Worm (Caenorhabditis elegans) whole organism, dauer: ENCODE results near the gene enpp-1.
"Not testable (repeated sequence)": the region's sequence is repeated elsewhere in the genome, so short reads cannot be mapped to it uniquely, and the experiment has no call there.

Source experiments
- unc-62 ChIP-seq: sonication (generic microtip); optimal IDR thresholded peaks from 2 replicates; lab custom pipeline; 2017; ENCODE audit warnings: missing biosample characterization, missing genetic modification reagents, missing genetic modification characterization

Gene enpp-1

ce11 chrV:12115150-12115549, 16.1 kb upstream of the enpp-1 start:
- TF ChIP-seq unc-62 (GFP tag; lab: Kevin White, UChicago): no peak

ce11 chrV:12117567-12118053, 13.6 kb upstream of the enpp-1 start, which contains the start of gene C13C4.8:
Gene C13C4.8, plus strand, starts transcription at chrV:12118003.
- TF ChIP-seq unc-62 (GFP tag; lab: Kevin White, UChicago): no peak

ce11 chrV:12120381-12120780, 10.9 kb upstream of the enpp-1 start, which contains the start of gene C13C4.7:
Gene C13C4.7, minus strand, starts transcription at chrV:12120481.
- no peak for TF ChIP-seq unc-62 (GFP tag; lab: Kevin White, UChicago)

- no peak for TF ChIP-seq unc-62 (GFP tag; lab: Kevin White, UChicago)
Measured at ce11 chrV:12121274-12121673, 10.0 kb upstream of the enpp-1 start, which contains the start of gene C13C4.6. Gene C13C4.6, plus strand, starts transcription at chrV:12121574.

ce11 chrV:12130688-12131087, 569 bp upstream of the enpp-1 start, which contains the start of gene C27A7.6:
Gene C27A7.6, minus strand, starts transcription at chrV:12130788.
- not testable (repeated sequence) for TF ChIP-seq unc-62 (GFP tag; lab: Kevin White, UChicago)

- TF ChIP-seq unc-62 (GFP tag; lab: Kevin White, UChicago): no peak
Measured at ce11 chrV:12137942-12138341, 6.7 kb downstream of the enpp-1 start.

- no peak for TF ChIP-seq unc-62 (GFP tag; lab: Kevin White, UChicago)
Measured at ce11 chrV:12140625-12141024, 9.4 kb downstream of the enpp-1 start, which contains the start of gene C27A7.3. Gene C27A7.3, plus strand, starts transcription at chrV:12140925.

ce11 chrV:12150607-12151006, 19.4 kb downstream of the enpp-1 start, which contains the start of gene che-11:
Gene che-11, minus strand, starts transcription at chrV:12150707.
- TF ChIP-seq unc-62 (GFP tag; lab: Kevin White, UChicago): no peak

ce11 chrV:12152857-12153256, 21.6 kb downstream of the enpp-1 start, which contains the start of gene C27A7.8:
Gene C27A7.8, plus strand, starts transcription at chrV:12153157.
- no peak for TF ChIP-seq unc-62 (GFP tag; lab: Kevin White, UChicago)

- no peak for TF ChIP-seq unc-62 (GFP tag; lab: Kevin White, UChicago)
Measured at ce11 chrV:12153784-12154183, 22.5 kb downstream of the enpp-1 start.

- TF ChIP-seq unc-62 (GFP tag; lab: Kevin White, UChicago): no peak
Measured at ce11 chrV:12154554-12154953, 23.3 kb downstream of the enpp-1 start, which contains the start of gene C27A7.9. Gene C27A7.9, minus strand, starts transcription at chrV:12154654.

ce11 chrV:12158377-12158776, 27.1 kb downstream of the enpp-1 start:
- TF ChIP-seq unc-62 (GFP tag; lab: Kevin White, UChicago): no peak

- no peak for TF ChIP-seq unc-62 (GFP tag; lab: Kevin White, UChicago)
Measured at ce11 chrV:12159975-12160374, 28.7 kb downstream of the enpp-1 start.

- no peak for TF ChIP-seq unc-62 (GFP tag; lab: Kevin White, UChicago)
Measured at ce11 chrV:12161157-12161556, 29.9 kb downstream of the enpp-1 start.

- TF ChIP-seq unc-62 (GFP tag; lab: Kevin White, UChicago): no peak
Measured at ce11 chrV:12162220-12162619, 31.0 kb downstream of the enpp-1 start, which contains the start of gene C27A7.5. Gene C27A7.5, minus strand, starts transcription at chrV:12162320.

ce11 chrV:12162906-12163305, 31.6 kb downstream of the enpp-1 start, which contains the start of gene srj-4:
Gene srj-4, plus strand, starts transcription at chrV:12163206.
- no peak for TF ChIP-seq unc-62 (GFP tag; lab: Kevin White, UChicago)

- TF ChIP-seq unc-62 (GFP tag; lab: Kevin White, UChicago): no peak
Measured at ce11 chrV:12167031-12167430, 35.8 kb downstream of the enpp-1 start.
